Worm (Caenorhabditis elegans): ENCODE measurements around the gene F17C11.2.

F17C11.2 gene

DNA sequence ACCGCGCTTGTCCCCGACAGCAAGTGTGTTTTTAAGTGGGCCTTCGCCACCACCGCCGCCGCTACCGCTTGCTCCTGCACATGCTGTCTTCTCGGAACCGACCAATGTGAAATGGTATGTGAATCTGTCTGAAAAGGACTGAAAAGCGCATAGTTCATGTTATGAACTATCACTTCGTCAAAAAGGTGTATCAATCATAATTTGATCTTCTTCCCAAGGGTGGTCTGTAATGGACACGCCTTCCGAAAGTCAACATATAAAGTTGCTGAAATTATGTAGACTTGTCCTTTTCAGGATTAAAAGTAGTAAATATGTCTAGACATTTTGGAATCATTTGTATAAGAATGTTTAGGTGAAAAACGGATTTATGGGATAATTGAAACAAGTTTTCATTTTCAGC lies 5.9 kb upstream of the F17C11.2 start, which contains the start of gene zip-9:
Gene zip-9, plus strand, starts transcription at position 301 of the 400 bp plus-strand sequence.
- no peak for TF ChIP-seq pag-3 (tag; optimal IDR thresholded peaks at IDR 0.05; ENCODE audit: borderline replicate concordance)
- TF ChIP-seq ceh-6 (GFP tag; optimal IDR thresholded peaks at IDR 0.05), result no peak
- no peak for TF ChIP-seq ahr-1 (tag; optimal IDR thresholded peaks at IDR 0.05)
- no peak for TF ChIP-seq ceh-24 (tag; optimal IDR thresholded peaks at IDR 0.05)
- no peak for TF ChIP-seq eyg-1 (tag; optimal IDR thresholded peaks at IDR 0.05)
- no peak for TF ChIP-seq sdc-2 (tag; optimal IDR thresholded peaks at IDR 0.05)
- no peak for TF ChIP-seq ceh-19 (GFP tag; optimal IDR thresholded peaks at IDR 0.05)
- TF ChIP-seq sox-4 (tag; optimal IDR thresholded peaks at IDR 0.05), result no peak
- no peak for TF ChIP-seq fax-1 (tag; optimal IDR thresholded peaks at IDR 0.05)
- TF ChIP-seq lin-11 (tag; optimal IDR thresholded peaks at IDR 0.05), result no peak
- TF ChIP-seq Y22D7AL.16 (tag; optimal IDR thresholded peaks at IDR 0.05), result no peak
- no peak for TF ChIP-seq mec-3 (tag; optimal IDR thresholded peaks at IDR 0.05; ENCODE audit: borderline replicate concordance)
- no peak for TF ChIP-seq pha-4 (tag; optimal IDR thresholded peaks at IDR 0.05)
- TF ChIP-seq F13H6.1 (tag; optimal IDR thresholded peaks at IDR 0.05), result no peak
- TF ChIP-seq npax-4 (tag; optimal IDR thresholded peaks at IDR 0.05), result no peak
- TF ChIP-seq pqm-1 (tag; optimal IDR thresholded peaks at IDR 0.05), result no peak
- TF ChIP-seq elt-2 (tag; optimal IDR thresholded peaks at IDR 0.05), result no peak
- no peak for TF ChIP-seq pat-9 (tag; optimal IDR thresholded peaks at IDR 0.05)

- TF ChIP-seq unc-42 (tag; optimal IDR thresholded peaks at IDR 0.05), result peak; percentile 57
- TF ChIP-seq T23F11.4 (GFP tag; optimal IDR thresholded peaks at IDR 0.05), result no peak
- TF ChIP-seq pros-1 (tag; optimal IDR thresholded peaks at IDR 0.05), result no peak
Measured at ce11 chrV:10944903-10945302, 3.1 kb upstream of the F17C11.2 start.

DNA sequence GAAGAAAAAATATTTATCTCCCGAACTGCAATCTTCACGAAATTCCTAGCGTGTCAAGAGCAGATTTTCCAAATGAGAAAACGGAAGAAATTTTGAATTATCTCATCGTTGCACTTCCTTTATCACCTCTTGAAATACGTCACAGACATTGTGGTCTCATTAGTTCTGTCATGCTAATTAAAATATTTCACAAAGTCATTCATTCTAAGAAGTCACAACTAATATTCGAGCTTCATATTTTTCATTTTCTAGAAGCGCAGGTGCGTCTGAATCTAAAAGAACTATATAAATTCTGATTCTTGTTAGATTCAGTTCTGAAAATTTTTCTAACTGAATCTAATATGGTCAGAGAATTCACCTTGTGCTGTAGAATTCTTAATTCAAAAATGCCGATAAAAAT lies 820 bp upstream of the F17C11.2 start:
- TF ChIP-seq rnt-1 (tag; optimal IDR thresholded peaks at IDR 0.05), result no peak
- no peak for TF ChIP-seq ceh-24 (tag; optimal IDR thresholded peaks at IDR 0.05)
- no peak for TF ChIP-seq K09A11.1 (tag; optimal IDR thresholded peaks at IDR 0.05; ENCODE audit: insufficient read depth)
- TF ChIP-seq ceh-34 (tag; optimal IDR thresholded peaks at IDR 0.05), result no peak
- TF ChIP-seq sox-2 (GFP tag; IDR thresholded peaks at IDR 0.05), result no peak
- no peak for TF ChIP-seq ceh-9 (tag; optimal IDR thresholded peaks at IDR 0.05)
- TF ChIP-seq fkh-6 (tag; optimal IDR thresholded peaks at IDR 0.05), result no peak
- no peak for TF ChIP-seq ceh-2 (tag; optimal IDR thresholded peaks at IDR 0.05)
- no peak for TF ChIP-seq ceh-30 (tag; optimal IDR thresholded peaks at IDR 0.05)
- no peak for TF ChIP-seq F13H6.1 (tag; optimal IDR thresholded peaks at IDR 0.05)
- TF ChIP-seq fkh-10 (GFP tag; optimal IDR thresholded peaks at IDR 0.05), result no peak
- no peak for TF ChIP-seq pros-1 (tag; optimal IDR thresholded peaks at IDR 0.05)
- no peak for TF ChIP-seq nhr-232 (tag; optimal IDR thresholded peaks at IDR 0.05)
- TF ChIP-seq hlh-15 (tag; optimal IDR thresholded peaks at IDR 0.05), result no peak
- no peak for TF ChIP-seq ceh-14 (tag; optimal IDR thresholded peaks at IDR 0.05)
- TF ChIP-seq elt-4 (tag; optimal IDR thresholded peaks at IDR 0.05), result no peak

DNA sequence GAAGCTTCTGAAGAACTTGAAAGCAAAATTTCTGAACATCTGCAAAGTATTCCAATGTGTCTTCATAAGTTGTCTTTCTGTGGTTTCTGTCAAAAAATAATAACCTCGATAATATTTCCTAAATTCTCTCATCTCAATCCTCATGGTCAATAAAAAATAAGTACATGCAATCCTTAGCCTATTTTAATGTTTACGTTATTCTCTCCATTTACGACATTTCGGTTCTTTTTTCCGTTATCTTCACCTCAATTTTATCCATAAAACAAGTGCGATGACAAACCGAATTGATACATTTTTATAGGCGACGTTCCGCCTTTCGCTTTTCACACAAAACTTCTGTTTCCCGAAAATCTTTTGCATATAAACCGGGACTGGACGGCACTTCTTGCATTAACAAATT lies 1.5 kb downstream of the F17C11.2 start, which contains the start of gene col-153:
Gene col-153, plus strand, starts transcription at position 301 of the 400 bp plus-strand sequence.
- no peak for TF ChIP-seq ets-4 (tag; optimal IDR thresholded peaks at IDR 0.05)
- TF ChIP-seq T23F11.4 (GFP tag; optimal IDR thresholded peaks at IDR 0.05), result no peak
- no peak for TF ChIP-seq gmeb-2 (tag; optimal IDR thresholded peaks at IDR 0.05)
- TF ChIP-seq dve-1 (tag; optimal IDR thresholded peaks at IDR 0.05), result no peak
- no peak for TF ChIP-seq F13H6.1 (tag; optimal IDR thresholded peaks at IDR 0.05)
- no peak for TF ChIP-seq ceh-22 (tag; optimal IDR thresholded peaks at IDR 0.05)
- no peak for TF ChIP-seq pha-4 (tag; optimal IDR thresholded peaks at IDR 0.05)
- no peak for TF ChIP-seq sox-2 (GFP tag; IDR thresholded peaks at IDR 0.05)
- TF ChIP-seq lim-6 (tag; optimal IDR thresholded peaks at IDR 0.05), result no peak
